Fruit fly (Drosophila melanogaster) whole organism, wandering third instar larva: ENCODE results near the gene Dip-C.
A peak's percentile ranks its signal among the peaks of the same experiment; 100 is the strongest.

Source experiments
- Abd-B ChIP-seq: fragments of >200 bp; optimal IDR thresholded peaks from 2 replicates; lab custom pipeline; 2017; ENCODE audit warnings: missing biosample characterization, missing genetic modification characterization
- CG32264 ChIP-seq: fragments of 200-800 bp; sonication (Bioruptor generic); optimal IDR thresholded peaks from 2 replicates; lab custom pipeline; 2016; ENCODE audit warnings: missing biosample characterization, missing genetic modification characterization
- CG9705 ChIP-seq: fragments of 200-800 bp; sonication (Bioruptor generic); optimal IDR thresholded peaks from 2 replicates; lab custom pipeline; 2018; ENCODE audit warnings: missing biosample characterization, mild to moderate bottlenecking, missing genetic modification characterization
- CrebA ChIP-seq: fragments of 200-800 bp; sonication (Bioruptor generic); optimal IDR thresholded peaks from 2 replicates; lab custom pipeline; 2016; ENCODE audit warnings: missing biosample characterization, mild to moderate bottlenecking, missing genetic modification characterization, borderline replicate concordance
- Dfd ChIP-seq: fragments of >200 bp; optimal IDR thresholded peaks from 2 replicates; lab custom pipeline; 2017; ENCODE audit warnings: missing biosample characterization, missing genetic modification characterization
- Dif ChIP-seq: fragments of 200-275, 200-300 bp; sonication (Bioruptor generic); optimal IDR thresholded peaks from 2 replicates; lab custom pipeline; 2018; ENCODE audit warnings: missing biosample characterization, missing genetic modification characterization; ENCODE audit not compliant: partially characterized antibody
- GATAd ChIP-seq: sonication (Bioruptor generic); optimal IDR thresholded peaks from 2 replicates; lab custom pipeline; 2016; ENCODE audit warnings: missing biosample characterization, missing genetic modification characterization
- HLH106 ChIP-seq: fragments of 200-800 bp; optimal IDR thresholded peaks from 3 replicates; lab custom pipeline; 2019; ENCODE audit warnings: missing biosample characterization, mild to moderate bottlenecking, missing genetic modification characterization, moderate library complexity
- Hnf4 ChIP-seq: fragments of 200-800 bp; sonication (Bioruptor generic); optimal IDR thresholded peaks from 2 replicates; lab custom pipeline; 2016; ENCODE audit warnings: missing biosample characterization, mild to moderate bottlenecking, missing genetic modification characterization
- Hr78 ChIP-seq: fragments of >200 bp; optimal IDR thresholded peaks from 2 replicates; lab custom pipeline; 2017; ENCODE audit warnings: missing biosample characterization, missing genetic modification characterization
- Hr83 ChIP-seq: fragments of 200-300 bp; sonication (Bioruptor generic); optimal IDR thresholded peaks from 2 replicates; lab custom pipeline; 2016; ENCODE audit warnings: missing biosample characterization, mild to moderate bottlenecking, missing genetic modification characterization, moderate library complexity; ENCODE audit not compliant: poor library complexity, severe bottlenecking
- Jra ChIP-seq: sonication (Bioruptor generic); optimal IDR thresholded peaks from 2 replicates; lab custom pipeline; 2016; ENCODE audit warnings: missing biosample characterization, missing genetic modification characterization
- Mio ChIP-seq: sonication (Bioruptor generic); optimal IDR thresholded peaks from 2 replicates; lab custom pipeline; 2016; ENCODE audit warnings: missing biosample characterization, missing genetic modification characterization
- Myc ChIP-seq: fragments of >200 bp; optimal IDR thresholded peaks from 2 replicates; lab custom pipeline; 2017
- N ChIP-seq: fragments of >200 bp; optimal IDR thresholded peaks from 2 replicates; lab custom pipeline; 2018; ENCODE audit warnings: missing biosample characterization, missing external identifiers, missing genetic modification characterization
- OdsH ChIP-seq: fragments of 200-800 bp; sonication (Bioruptor generic); optimal IDR thresholded peaks from 2 replicates; lab custom pipeline; 2016; ENCODE audit warnings: missing biosample characterization, mild to moderate bottlenecking, missing genetic modification characterization
- Rel ChIP-seq, 2 experiments: fragments of 200-800 bp; sonication (Bioruptor generic) in 1 of 2; optimal IDR thresholded peaks; 2 replicates in 1 of 2; 3 replicates in 1 of 2; lab custom pipeline; 2016 to 2019; ENCODE audit warnings: mild to moderate bottlenecking in 2 of 2, missing biosample characterization in 2 of 2, missing genetic modification characterization in 2 of 2, moderate library complexity in 1 of 2
- Sp1 ChIP-seq: fragments of 200-800 bp; sonication (Bioruptor generic); optimal IDR thresholded peaks from 3 replicates; lab custom pipeline; 2019; ENCODE audit warnings: missing biosample characterization, mild to moderate bottlenecking, missing genetic modification characterization, moderate library complexity
- Vsx2 ChIP-seq: fragments of 200-300, 225-300 bp; sonication (Bioruptor generic); optimal IDR thresholded peaks from 2 replicates; lab custom pipeline; 2018; ENCODE audit warnings: missing biosample characterization, missing genetic modification characterization; ENCODE audit not compliant: partially characterized antibody
- br ChIP-seq: fragments of 200-800 bp; sonication (Bioruptor generic); optimal IDR thresholded peaks from 2 replicates; lab custom pipeline; 2016; ENCODE audit warnings: missing biosample characterization, missing genetic modification characterization
- brk ChIP-seq: fragments of 200-800 bp; sonication (Bioruptor generic); optimal IDR thresholded peaks from 2 replicates; lab custom pipeline; 2016; ENCODE audit warnings: missing biosample characterization, mild to moderate bottlenecking, missing genetic modification characterization
- dl ChIP-seq, 2 experiments: fragments of 175-275, 200-275 bp in 1 of 2; fragments of 200-275 bp in 1 of 2; sonication (Bioruptor generic); optimal IDR thresholded peaks; lab custom pipeline; 2018; ENCODE audit warnings: mild to moderate bottlenecking in 2 of 2, missing biosample characterization in 2 of 2, missing genetic modification characterization in 2 of 2, moderate library complexity in 2 of 2; ENCODE audit not compliant: partially characterized antibody in 2 of 2, insufficient read depth in 1 of 2
- dmrt93B ChIP-seq: fragments of 200-800 bp; sonication (Bioruptor generic); optimal IDR thresholded peaks from 2 replicates; lab custom pipeline; 2018; ENCODE audit warnings: missing biosample characterization, mild to moderate bottlenecking, missing genetic modification characterization
- dsf ChIP-seq: sonication (Bioruptor generic); optimal IDR thresholded peaks from 2 replicates; lab custom pipeline; 2016; ENCODE audit warnings: missing biosample characterization, missing genetic modification characterization, borderline replicate concordance
- ey ChIP-seq: fragments of 200-800 bp; sonication (Bioruptor generic); optimal IDR thresholded peaks from 2 replicates; lab custom pipeline; 2016; ENCODE audit warnings: missing biosample characterization, missing genetic modification characterization
- foxo ChIP-seq, 2 experiments: fragments of 200-800 bp; sonication (Bioruptor generic); optimal IDR thresholded peaks; 2 replicates in 1 of 2; 3 replicates in 1 of 2; lab custom pipeline; 2016 to 2017; ENCODE audit warnings: missing biosample characterization in 2 of 2, missing genetic modification characterization in 2 of 2
- fru ChIP-seq: fragments of 200-800 bp; sonication (Bioruptor generic); optimal IDR thresholded peaks from 3 replicates; lab custom pipeline; 2016; ENCODE audit warnings: missing biosample characterization, mild to moderate bottlenecking, missing genetic modification characterization
- h ChIP-seq: fragments of 200-800 bp; sonication (Bioruptor generic); optimal IDR thresholded peaks from 3 replicates; lab custom pipeline; 2016; ENCODE audit warnings: missing biosample characterization, mild to moderate bottlenecking, missing genetic modification characterization
- jim ChIP-seq: fragments of 175-275, 200-325 bp; sonication (Bioruptor generic); optimal IDR thresholded peaks from 2 replicates; lab custom pipeline; 2016; ENCODE audit warnings: missing biosample characterization, mild to moderate bottlenecking, missing genetic modification characterization
- lola ChIP-seq: fragments of >200 bp; optimal IDR thresholded peaks from 2 replicates; lab custom pipeline; 2017; ENCODE audit warnings: missing biosample characterization, missing genetic modification characterization
- pan ChIP-seq: fragments of >200 bp; optimal IDR thresholded peaks from 2 replicates; lab custom pipeline; 2017
- psq ChIP-seq: fragments of 200-800 bp; sonication (Bioruptor generic); optimal IDR thresholded peaks from 3 replicates; lab custom pipeline; 2017; ENCODE audit warnings: missing biosample characterization, mild to moderate bottlenecking, missing genetic modification characterization, moderate library complexity
- rgr ChIP-seq: fragments of 200-800 bp; sonication (Bioruptor generic); optimal IDR thresholded peaks from 3 replicates; lab custom pipeline; 2016; ENCODE audit warnings: missing biosample characterization, mild to moderate bottlenecking, missing genetic modification characterization
- sage ChIP-seq: fragments of 200-800 bp; sonication (Bioruptor generic); optimal IDR thresholded peaks from 2 replicates; lab custom pipeline; 2016; ENCODE audit warnings: missing biosample characterization, mild to moderate bottlenecking, missing genetic modification characterization
- sv ChIP-seq: fragments of 200-800 bp; sonication (Bioruptor generic); optimal IDR thresholded peaks from 3 replicates; lab custom pipeline; 2016; ENCODE audit warnings: missing biosample characterization, missing genetic modification characterization
- tai ChIP-seq: sonication (Bioruptor generic); optimal IDR thresholded peaks from 2 replicates; lab custom pipeline; 2016; ENCODE audit warnings: missing biosample characterization, missing genetic modification characterization
- usp ChIP-seq: fragments of >200 bp; optimal IDR thresholded peaks from 2 replicates; lab custom pipeline; 2017; ENCODE audit warnings: missing biosample characterization, missing genetic modification characterization
- woc ChIP-seq: sonication (Bioruptor generic); optimal IDR thresholded peaks from 2 replicates; lab custom pipeline; 2016; ENCODE audit warnings: missing biosample characterization, mild to moderate bottlenecking, missing genetic modification characterization

The Dip-C gene

DNA sequence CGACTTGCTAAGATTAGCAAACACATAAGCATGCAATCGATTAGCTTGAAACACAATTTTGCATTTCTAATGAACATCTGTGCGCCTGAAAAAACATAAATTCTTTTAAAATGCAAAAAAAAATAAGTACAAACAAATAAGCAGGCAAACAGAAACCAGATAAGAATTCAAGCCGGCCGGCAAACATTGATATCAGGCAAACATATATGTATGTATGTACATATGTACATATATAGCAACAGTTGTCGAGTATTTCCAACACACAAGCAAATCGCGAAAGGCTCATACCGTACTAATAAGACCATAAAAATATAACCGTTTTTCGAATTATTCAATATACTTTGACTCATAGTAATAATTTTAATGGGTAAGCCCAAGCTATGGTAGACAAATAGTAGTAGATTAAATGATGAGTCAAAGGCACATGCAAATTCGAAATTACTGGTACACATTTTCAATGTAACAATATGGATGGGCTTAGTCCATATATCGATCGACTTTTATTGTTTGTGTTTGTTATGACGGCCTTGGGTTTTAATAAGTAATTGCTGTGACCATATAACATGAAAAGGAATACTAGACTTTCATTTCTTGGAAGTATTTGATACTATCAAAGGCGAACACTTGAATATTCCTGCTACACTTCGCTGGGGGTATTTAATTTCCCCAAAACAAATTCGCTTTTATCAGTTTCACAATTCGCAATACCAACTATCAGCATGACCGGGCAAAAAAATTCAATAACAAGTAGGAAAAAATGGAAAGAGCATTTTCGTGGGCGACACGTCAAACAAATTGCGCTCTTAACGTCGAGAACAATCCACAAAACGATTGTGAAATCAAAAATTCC lies 43.5 kb downstream of the Dip-C start:
- TF ChIP-seq CrebA (GFP tag; lab: Kevin White, UChicago): peak; percentile 1
- TF ChIP-seq rgr: no peak
- no peak for TF ChIP-seq Hr78 (GFP tag; lab: Kevin White, UChicago)
- no peak for TF ChIP-seq lola
- no peak for TF ChIP-seq dmrt93B (GFP tag; lab: Kevin White, UChicago)
- TF ChIP-seq Sp1 (GFP tag; lab: Kevin White, UChicago): no peak
- TF ChIP-seq dl (GFP tag; optimal IDR thresholded peaks at IDR 0.05; lab: Kevin White, UChicago; ENCODE audit: insufficient read depth in 1 of 2, partially characterized antibody in 2 of 2): no peak
- TF ChIP-seq fru: peak; percentile 6
- peak; percentile 39 for TF ChIP-seq CG9705 (GFP tag; lab: Kevin White, UChicago)
- TF ChIP-seq CG32264 (GFP tag; lab: Kevin White, UChicago): peak; percentile 25
- no peak for TF ChIP-seq OdsH (GFP tag; lab: Kevin White, UChicago)
- peak; percentile 27 for TF ChIP-seq woc (GFP tag; lab: Kevin White, UChicago)
- TF ChIP-seq Vsx2 (GFP tag; lab: Kevin White, UChicago): no peak

DNA sequence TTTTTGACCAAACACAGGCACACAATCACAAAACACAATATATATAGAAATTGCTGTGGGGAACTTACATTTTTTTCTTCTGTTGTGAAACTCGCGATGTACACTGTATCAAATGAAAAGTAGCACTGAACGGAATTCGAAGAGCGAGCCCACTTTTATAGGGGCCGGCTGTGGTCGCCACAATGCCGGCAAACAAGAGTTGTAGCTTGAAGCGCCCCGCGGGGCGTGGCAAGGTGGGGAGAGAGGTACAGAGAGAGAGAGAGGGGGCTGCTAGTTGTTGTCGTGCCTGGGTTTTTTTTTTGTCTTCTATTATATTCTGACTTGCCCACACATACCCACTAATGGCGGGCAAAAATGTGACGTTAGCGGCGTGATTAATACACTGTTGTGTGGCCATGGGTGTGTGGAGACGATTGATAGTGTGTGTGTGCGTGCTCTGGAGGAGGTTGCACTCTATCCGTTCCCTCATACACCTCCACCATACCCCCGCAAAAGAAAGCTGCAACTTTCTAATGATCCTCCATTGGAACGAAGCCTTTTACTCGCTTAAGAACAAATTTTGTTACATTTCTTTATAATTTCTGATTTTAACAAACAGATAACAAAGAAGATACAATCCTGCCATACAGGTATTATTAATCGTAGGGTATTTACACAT lies 44.3 kb downstream of the Dip-C start, which contains the start of gene GstD1:
GstD1 (minus strand) TSS at position 134 of the 658 bp plus-strand sequence.
- TF ChIP-seq GATAd (GFP tag; lab: Kevin White, UChicago) (no peak), pan (no peak), CrebA (GFP tag; lab: Kevin White, UChicago) (no peak), brk (GFP tag; lab: Kevin White, UChicago) (no peak), Myc (lab: Kevin White, UChicago) (no peak), tai (GFP tag; lab: Kevin White, UChicago) (no peak), Dif (GFP tag; lab: Kevin White, UChicago) (peak; percentile 81), fru (peak; percentile 81), foxo (GFP tag; optimal IDR thresholded peaks at IDR 0.05; lab: Kevin White, UChicago) (peak in 1 of 2 experiments; percentile 71), OdsH (GFP tag; lab: Kevin White, UChicago) (peak; percentile 65), Dfd (GFP tag; lab: Kevin White, UChicago) (no peak), psq (GFP tag; lab: Kevin White, UChicago) (peak; percentile 51), Hr78 (GFP tag; lab: Kevin White, UChicago) (no peak), lola (no peak), sv (GFP tag; lab: Kevin White, UChicago) (peak; percentile 34), dsf (GFP tag; lab: Kevin White, UChicago) (no peak), HLH106 (tag; lab: Kevin White, UChicago) (peak; percentile 65), Sp1 (GFP tag; lab: Kevin White, UChicago) (peak; percentile 32), Jra (GFP tag; lab: Kevin White, UChicago) (peak; percentile 61), rgr (peak; percentile 33), CG32264 (GFP tag; lab: Kevin White, UChicago) (no peak), Hnf4 (GFP tag; lab: Kevin White, UChicago) (peak; percentile 37), ey (GFP tag; lab: Kevin White, UChicago) (peak; percentile 77), Mio (GFP tag; lab: Kevin White, UChicago) (no peak), sage (GFP tag; lab: Kevin White, UChicago) (no peak), N (no peak), br (GFP tag; lab: Kevin White, UChicago) (peak; percentile 66), Hr83 (GFP tag; lab: Kevin White, UChicago) (peak; percentile 55), woc (GFP tag; lab: Kevin White, UChicago) (peak; percentile 82), CG9705 (GFP tag; lab: Kevin White, UChicago) (no peak), usp (no peak), dmrt93B (GFP tag; lab: Kevin White, UChicago) (peak; percentile 68), Abd-B (GFP tag; lab: Kevin White, UChicago) (no peak), dl (GFP tag; optimal IDR thresholded peaks at IDR 0.05; lab: Kevin White, UChicago; ENCODE audit: insufficient read depth in 1 of 2, partially characterized antibody in 2 of 2) (peak; percentile 3 to 20), Vsx2 (GFP tag; lab: Kevin White, UChicago) (peak; percentile 47), h (peak; percentile 78), jim (GFP tag; lab: Kevin White, UChicago) (peak; percentile 83), Rel (GFP tag; optimal IDR thresholded peaks at IDR 0.05; lab: Kevin White, UChicago) (no peak), Rel (tag; optimal IDR thresholded peaks at IDR 0.05; lab: Kevin White, UChicago) (peak; percentile 85)
